Worm (Caenorhabditis elegans): ENCODE results near the gene pqn-90.

DNA sequence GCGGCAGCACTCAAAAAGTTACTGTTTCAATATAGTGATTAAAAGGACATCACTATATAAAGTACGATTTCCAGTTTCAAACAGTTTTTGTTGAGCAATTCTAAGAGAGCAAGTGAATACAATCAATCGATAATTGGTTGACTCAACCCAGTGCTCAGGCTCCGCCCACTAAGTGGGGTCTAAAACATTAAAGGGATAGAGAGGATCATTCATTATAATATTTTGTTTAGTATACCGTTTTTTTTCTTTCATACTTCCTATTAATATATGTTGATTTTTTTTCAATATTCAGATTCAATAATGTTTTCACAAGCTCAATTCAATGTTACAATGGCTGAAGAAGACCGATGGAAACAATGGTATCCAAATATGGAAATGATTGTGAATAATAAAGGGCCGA is 32.5 kb upstream of the pqn-90 start, which contains the start of gene tbx-39:
- TF ChIP-seq ceh-40 (GFP tag; IDR thresholded peaks at IDR 0.05): no peak
- TF ChIP-seq F49E8.2 (tag; optimal IDR thresholded peaks at IDR 0.05; ENCODE audit: insufficient read depth): no peak
- no peak for TF ChIP-seq Y95B8A.8 (GFP tag; IDR thresholded peaks at IDR 0.05)
- no peak for TF ChIP-seq cebp-1 (GFP tag; IDR thresholded peaks at IDR 0.05)
- no peak for TF ChIP-seq cebp-1 (tag; optimal IDR thresholded peaks at IDR 0.05)
